Fruit fly (Drosophila melanogaster) whole organism, embryonic: ENCODE data around the gene PhKgamma.

Experiments
- Atf-2 ChIP-seq: fragments of 200-800 bp; sonication (Bioruptor generic); optimal IDR thresholded peaks from 2 replicates; lab custom pipeline; 2016; ENCODE audit warnings: missing biosample characterization, missing genetic modification characterization
- Atf6 ChIP-seq: fragments of 200-800 bp; sonication (Bioruptor generic); IDR thresholded peaks from 2 replicates; pipeline ENCODE4 v1.3.6; 2022; ENCODE audit warnings: missing biosample characterization, missing genetic modification characterization
- BEAF-32 ChIP-seq: fragments of 200-800 bp; sonication (Bioruptor generic); optimal IDR thresholded peaks from 3 replicates; lab custom pipeline; 2017; ENCODE audit warnings: missing biosample characterization, missing genetic modification characterization, mild to moderate bottlenecking, moderate library complexity, missing genetic modification reagents
- CG10147 ChIP-seq: fragments of 200-800 bp; sonication (Bioruptor generic); optimal IDR thresholded peaks from 2 replicates; lab custom pipeline; 2019; ENCODE audit warnings: missing biosample characterization, mild to moderate bottlenecking, missing genetic modification characterization, moderate library complexity
- CG10431 ChIP-seq: fragments of 200-800 bp; sonication (Bioruptor generic); optimal IDR thresholded peaks from 3 replicates; lab custom pipeline; 2018; ENCODE audit warnings: missing biosample characterization, mild to moderate bottlenecking, missing genetic modification characterization
- CG11085 ChIP-seq: fragments of 200-800 bp; sonication (Bioruptor generic); IDR thresholded peaks from 2 replicates; pipeline ENCODE4 v1.3.6; 2022; ENCODE audit warnings: missing biosample characterization, missing genetic modification characterization
- CG11093 ChIP-seq: fragments of 200-800 bp; sonication (Bioruptor generic); IDR thresholded peaks from 3 replicates; pipeline ENCODE4 v1.3.6; 2022; ENCODE audit warnings: missing biosample characterization, missing genetic modification characterization
- CG11247 ChIP-seq: fragments of 200-800 bp; sonication (Bioruptor generic); IDR thresholded peaks from 2 replicates; pipeline ENCODE4 v1.3.6; 2022; ENCODE audit warnings: missing biosample characterization, missing genetic modification characterization
- CG11504 ChIP-seq: fragments of 200-800 bp; sonication (Bioruptor generic); optimal IDR thresholded peaks from 3 replicates; lab custom pipeline; 2019; ENCODE audit warnings: missing biosample characterization, mild to moderate bottlenecking, missing genetic modification characterization, moderate library complexity
- CG11723 ChIP-seq: fragments of 200-800 bp; sonication (Bioruptor generic); optimal IDR thresholded peaks from 2 replicates; lab custom pipeline; 2017; ENCODE audit warnings: missing biosample characterization, mild to moderate bottlenecking, missing genetic modification characterization
- CG12659 ChIP-seq: fragments of 200-800 bp; sonication (Bioruptor generic); optimal IDR thresholded peaks from 3 replicates; lab custom pipeline; 2017; ENCODE audit warnings: mild to moderate bottlenecking, missing biosample characterization, missing genetic modification reagents, missing genetic modification characterization
- CG13775 ChIP-seq: fragments of 200-800 bp; sonication (Bioruptor generic); optimal IDR thresholded peaks from 3 replicates; lab custom pipeline; 2017; ENCODE audit warnings: missing biosample characterization, mild to moderate bottlenecking, missing genetic modification characterization
- CG1647 ChIP-seq: fragments of 200-800 bp; sonication (Bioruptor generic); optimal IDR thresholded peaks from 3 replicates; lab custom pipeline; 2016; ENCODE audit warnings: missing biosample characterization, missing genetic modification characterization
- CG17568 ChIP-seq: fragments of 200-800 bp; sonication (Bioruptor generic); optimal IDR thresholded peaks from 2 replicates; lab custom pipeline; 2018; ENCODE audit warnings: missing biosample characterization, mild to moderate bottlenecking, missing genetic modification characterization, moderate library complexity
- CG18619 ChIP-seq: fragments of 200-800 bp; sonication (Bioruptor generic); optimal IDR thresholded peaks from 3 replicates; lab custom pipeline; 2017; ENCODE audit warnings: missing biosample characterization, mild to moderate bottlenecking, missing genetic modification characterization
- CG18764 ChIP-seq: fragments of 200-800 bp; sonication (Bioruptor generic); optimal IDR thresholded peaks from 3 replicates; lab custom pipeline; 2016; ENCODE audit warnings: missing biosample characterization, missing genetic modification characterization
- CG31365 ChIP-seq: fragments of 200-800 bp; sonication (Bioruptor generic); optimal IDR thresholded peaks from 2 replicates; lab custom pipeline; 2018; ENCODE audit warnings: missing biosample characterization, mild to moderate bottlenecking, missing genetic modification characterization
- CG31441 ChIP-seq: fragments of 200-800 bp; sonication (Bioruptor generic); IDR thresholded peaks from 2 replicates; pipeline ENCODE4 v1.3.6; 2022; ENCODE audit warnings: missing biosample characterization, missing genetic modification characterization
- CG3726 ChIP-seq: fragments of 200-800 bp; sonication (Bioruptor generic); IDR thresholded peaks from 3 replicates; pipeline ENCODE4, ENCODE4 v1.3.6; 2022; ENCODE audit warnings: missing biosample characterization, missing genetic modification characterization
- CG4707 ChIP-seq: fragments of 200-800 bp; sonication (Bioruptor generic); optimal IDR thresholded peaks from 2 replicates; lab custom pipeline; 2018; ENCODE audit warnings: missing biosample characterization, mild to moderate bottlenecking, missing genetic modification characterization, moderate library complexity
- CG7987 ChIP-seq: fragments of 200-800 bp; sonication (Bioruptor generic); optimal IDR thresholded peaks from 2 replicates; lab custom pipeline; 2018; ENCODE audit warnings: missing biosample characterization, mild to moderate bottlenecking, missing genetic modification characterization, moderate library complexity
- CG9932 ChIP-seq: fragments of 200-800 bp; sonication (Bioruptor generic); IDR thresholded peaks from 2 replicates; pipeline ENCODE4 v1.3.6; 2022; ENCODE audit warnings: missing biosample characterization, missing genetic modification characterization
- Camta ChIP-seq: fragments of 200-800 bp; sonication (Bioruptor generic); optimal IDR thresholded peaks from 2 replicates; lab custom pipeline; 2016; ENCODE audit warnings: missing biosample characterization, missing genetic modification characterization
- CrebB ChIP-seq: fragments of 200-800 bp; sonication (Bioruptor generic); optimal IDR thresholded peaks from 3 replicates; lab custom pipeline; 2018; ENCODE audit warnings: missing biosample characterization, mild to moderate bottlenecking, missing genetic modification characterization
- Dad ChIP-seq: fragments of 200-800 bp; sonication (Bioruptor generic); optimal IDR thresholded peaks from 3 replicates; lab custom pipeline; 2016; ENCODE audit warnings: missing biosample characterization, missing genetic modification characterization
- Dbx ChIP-seq: fragments of 200-800 bp; sonication (Bioruptor generic); IDR thresholded peaks from 3 replicates; pipeline ENCODE4 v1.3.6; 2022; ENCODE audit warnings: missing biosample characterization, missing genetic modification characterization
- Dip3 ChIP-seq: fragments of 200-800 bp; sonication (Bioruptor generic); optimal IDR thresholded peaks from 3 replicates; lab custom pipeline; 2016; ENCODE audit warnings: missing biosample characterization, missing genetic modification characterization
- Dref ChIP-seq: fragments of 200-800 bp; sonication (Bioruptor generic); IDR thresholded peaks from 2 replicates; pipeline ENCODE4 v1.3.6; 2022; ENCODE audit warnings: missing biosample characterization, missing genetic modification characterization
- HHEX ChIP-seq: fragments of 200-800 bp; sonication (Bioruptor generic); optimal IDR thresholded peaks from 3 replicates; lab custom pipeline; 2017; ENCODE audit warnings: missing biosample characterization, mild to moderate bottlenecking, missing genetic modification characterization, missing genetic modification reagents
- Hr51 ChIP-seq, 2 experiments: fragments of 200-800 bp; sonication (Bioruptor generic); optimal IDR thresholded peaks; 2 replicates in 1 of 2; 3 replicates in 1 of 2; lab custom pipeline; 2016 to 2018; ENCODE audit warnings: missing biosample characterization in 2 of 2, missing genetic modification characterization in 2 of 2, mild to moderate bottlenecking in 1 of 2, moderate library complexity in 1 of 2
- Lim3 ChIP-seq: fragments of 200-800 bp; sonication (Bioruptor generic); IDR thresholded peaks from 2 replicates; pipeline ENCODE4 v1.3.6; 2022; ENCODE audit warnings: missing biosample characterization, missing genetic modification characterization
- Nf-YA ChIP-seq: fragments of 200-800 bp; sonication (Bioruptor generic); IDR thresholded peaks from 2 replicates; pipeline ENCODE4 v1.3.6; 2022; ENCODE audit warnings: missing biosample characterization, missing genetic modification characterization
- Nf-YC ChIP-seq: fragments of 200-800 bp; optimal IDR thresholded peaks from 3 replicates; lab custom pipeline; 2019; ENCODE audit warnings: missing biosample characterization, mild to moderate bottlenecking, missing genetic modification characterization, moderate library complexity
- Oli ChIP-seq: fragments of 200-800 bp; sonication (Bioruptor generic); optimal IDR thresholded peaks from 2 replicates; lab custom pipeline; 2018; ENCODE audit warnings: missing biosample characterization, mild to moderate bottlenecking, missing genetic modification characterization, moderate library complexity
- Optix ChIP-seq: fragments of 200-800 bp; sonication (Bioruptor generic); IDR thresholded peaks from 3 replicates; pipeline ENCODE4 v1.3.6; 2022; ENCODE audit warnings: missing biosample characterization, missing genetic modification characterization
- ap ChIP-seq: fragments of 200-800 bp; sonication (Bioruptor generic); IDR thresholded peaks from 2 replicates; pipeline ENCODE4 v1.3.6; 2022; ENCODE audit warnings: missing biosample characterization, missing genetic modification characterization
- chm ChIP-seq: fragments of 200-800 bp; sonication (Bioruptor generic); IDR thresholded peaks from 2 replicates; pipeline ENCODE4 v1.3.6; 2022; ENCODE audit warnings: missing biosample characterization, missing genetic modification characterization
- crp ChIP-seq, 2 experiments: fragments of 200-800 bp; sonication (Bioruptor generic); optimal IDR thresholded peaks; 2 replicates in 1 of 2; 3 replicates in 1 of 2; lab custom pipeline; 2017; ENCODE audit warnings: missing biosample characterization in 2 of 2, missing genetic modification characterization in 2 of 2, mild to moderate bottlenecking in 1 of 2, moderate library complexity in 1 of 2
- dmrt99B ChIP-seq: fragments of 200-800 bp; sonication (Bioruptor generic); optimal IDR thresholded peaks from 2 replicates; lab custom pipeline; 2018; ENCODE audit warnings: missing biosample characterization, mild to moderate bottlenecking, missing genetic modification characterization, moderate library complexity
- fd3F ChIP-seq: fragments of 200-800 bp; sonication (Bioruptor generic); optimal IDR thresholded peaks from 2 replicates; lab custom pipeline; 2018; ENCODE audit warnings: missing biosample characterization, mild to moderate bottlenecking, missing genetic modification characterization, moderate library complexity
- fd96Cb ChIP-seq: fragments of 200-800 bp; sonication (Bioruptor generic); optimal IDR thresholded peaks from 2 replicates; lab custom pipeline; 2018; ENCODE audit warnings: missing biosample characterization, mild to moderate bottlenecking, missing genetic modification characterization, moderate library complexity
- grau ChIP-seq: fragments of 200-800 bp; optimal IDR thresholded peaks from 3 replicates; lab custom pipeline; 2019; ENCODE audit warnings: missing biosample characterization, mild to moderate bottlenecking, missing genetic modification characterization, moderate library complexity
- mirr ChIP-seq: fragments of 200-800 bp; sonication (Bioruptor generic); optimal IDR thresholded peaks from 3 replicates; lab custom pipeline; 2018; ENCODE audit warnings: missing biosample characterization, mild to moderate bottlenecking, missing genetic modification characterization
- oc ChIP-seq: fragments of 200-800 bp; sonication (Bioruptor generic); optimal IDR thresholded peaks from 2 replicates; lab custom pipeline; 2018; ENCODE audit warnings: missing biosample characterization, mild to moderate bottlenecking, missing genetic modification characterization, moderate library complexity
- peb ChIP-seq: fragments of 200-800 bp; sonication (Bioruptor generic); IDR thresholded peaks from 2 replicates; pipeline ENCODE4 v1.3.6; 2022; ENCODE audit warnings: missing biosample characterization, missing genetic modification characterization
- pita ChIP-seq: fragments of 200-800 bp; sonication (Bioruptor generic); optimal IDR thresholded peaks from 2 replicates; lab custom pipeline; 2017; ENCODE audit warnings: missing biosample characterization, mild to moderate bottlenecking, missing genetic modification characterization
- sd ChIP-seq: fragments of 200-800 bp; sonication (Bioruptor generic); optimal IDR thresholded peaks from 3 replicates; lab custom pipeline; 2018; ENCODE audit warnings: missing biosample characterization, mild to moderate bottlenecking, missing genetic modification characterization, moderate library complexity
- shn ChIP-seq: fragments of 200-800 bp; sonication (Bioruptor generic); optimal IDR thresholded peaks from 3 replicates; lab custom pipeline; 2016; ENCODE audit warnings: missing biosample characterization, missing genetic modification characterization
- sna ChIP-seq: fragments of 200-800 bp; sonication (Bioruptor generic); IDR thresholded peaks from 2 replicates; pipeline ENCODE4 v1.3.6; 2022; ENCODE audit warnings: missing biosample characterization, missing genetic modification characterization; ENCODE audit not compliant: partially characterized antibody
- usp ChIP-seq: fragments of >200 bp; optimal IDR thresholded peaks from 2 replicates; lab custom pipeline; 2017; ENCODE audit warnings: missing biosample characterization, missing genetic modification characterization
- vnd ChIP-seq: fragments of 200-800 bp; sonication (Bioruptor generic); IDR thresholded peaks from 3 replicates; pipeline ENCODE4 v1.3.6; 2022; ENCODE audit warnings: missing biosample characterization, missing genetic modification characterization; ENCODE audit not compliant: partially characterized antibody

The PhKgamma gene

DNA sequence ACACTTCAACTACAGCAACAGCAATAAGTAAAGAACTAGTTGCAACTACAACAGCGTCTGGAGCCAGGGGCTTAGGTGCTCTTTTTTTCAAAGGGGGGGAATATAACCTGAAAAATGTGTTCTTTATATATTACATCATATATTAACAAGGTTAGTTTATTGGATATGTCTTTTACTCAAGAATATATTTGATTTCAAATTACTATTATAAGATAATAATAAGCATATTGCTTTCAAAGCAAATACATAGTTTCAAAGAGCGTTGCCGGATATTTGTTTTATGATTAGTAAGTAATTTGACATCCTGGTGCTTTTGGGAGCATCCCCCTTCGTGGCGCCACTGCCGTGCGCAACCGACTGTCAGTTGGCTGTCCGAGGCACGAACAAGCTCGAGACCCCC lies 35.9 kb upstream of the PhKgamma start (continued):
- TF ChIP-seq Atf6 (GFP tag; lab: Robert Waterston, UW) (peak; percentile 12; the same call in 1 of the 2 replicates), Oli (peak; percentile 77), CG11093 (GFP tag; lab: Robert Waterston, UW) (no peak), Camta (no peak), CG7987 (no peak), CG4707 (GFP tag; lab: Kevin White, UChicago) (no peak), vnd (GFP tag; lab: Robert Waterston, UW) (no peak), fd3F (GFP tag; lab: Kevin White, UChicago) (no peak), CG10431 (GFP tag; lab: Kevin White, UChicago) (peak; percentile 2), Nf-YC (peak; percentile 12), CG11247 (no peak), usp (GFP tag; lab: Kevin White, UChicago) (no peak), CG11085 (no peak), CG31365 (tag; lab: Kevin White, UChicago) (no peak), Optix (GFP tag; lab: Robert Waterston, UW) (no peak), Atf-2 (no peak), CG11504 (peak; percentile 77), Nf-YA (GFP tag; lab: Robert Waterston, UW) (no peak), CG1647 (GFP tag; lab: Kevin White, UChicago) (no peak), crp (GFP tag; optimal IDR thresholded peaks at IDR 0.05; lab: Kevin White, UChicago) (no peak), CG12659 (GFP tag; lab: Kevin White, UChicago) (peak; percentile 33), CG17568 (GFP tag; lab: Kevin White, UChicago) (no peak), sna (no peak), Hr51 (GFP tag; optimal IDR thresholded peaks at IDR 0.05; lab: Kevin White, UChicago) (peak in 1 of 2 experiments; percentile 75), CG3726 (0 out of 3 replicates have a peak, but pooled peaks have one; percentile 21), sd (tag; lab: Kevin White, UChicago) (no peak), mirr (GFP tag; lab: Kevin White, UChicago) (no peak), dmrt99B (tag; lab: Kevin White, UChicago) (peak; percentile 80), CG13775 (no peak), CG31441 (GFP tag; lab: Robert Waterston, UW) (no peak; the same call in none of the 2 replicates), Dad (GFP tag; lab: Kevin White, UChicago) (no peak), CrebB (tag; lab: Kevin White, UChicago) (no peak), CG10147 (GFP tag; lab: Kevin White, UChicago) (no peak), Dbx (GFP tag; lab: Robert Waterston, UW) (no peak), chm (GFP tag; lab: Robert Waterston, UW) (no peak), grau (tag; lab: Kevin White, UChicago) (peak; percentile 60), Dip3 (GFP tag; lab: Kevin White, UChicago) (no peak), peb (GFP tag; lab: Robert Waterston, UW) (peak; percentile 52; the same call in 1 of the 2 replicates), CG18764 (GFP tag; lab: Kevin White, UChicago) (peak; percentile 25), BEAF-32 (no peak), CG11723 (GFP tag; lab: Kevin White, UChicago) (peak; percentile 15), CG9932 (GFP tag; lab: Robert Waterston, UW) (no peak), Lim3 (GFP tag; lab: Robert Waterston, UW) (no peak), shn (GFP tag; lab: Kevin White, UChicago) (no peak), Dref (no peak), HHEX (no peak), oc (tag; lab: Kevin White, UChicago) (peak; percentile 35), CG18619 (GFP tag; lab: Kevin White, UChicago) (no peak), pita (GFP tag; lab: Kevin White, UChicago) (no peak), ap (0 out of 2 replicates have a peak, but pooled peaks have one; percentile 24), fd96Cb (tag; lab: Kevin White, UChicago) (peak; percentile 69)
